Worm (Caenorhabditis elegans): ENCODE measurements around the gene Y41D4B.14.
"Not testable (repeated sequence)": the region's sequence is repeated elsewhere in the genome, so short reads cannot be mapped to it uniquely, and the experiment has no call there.

DNA sequence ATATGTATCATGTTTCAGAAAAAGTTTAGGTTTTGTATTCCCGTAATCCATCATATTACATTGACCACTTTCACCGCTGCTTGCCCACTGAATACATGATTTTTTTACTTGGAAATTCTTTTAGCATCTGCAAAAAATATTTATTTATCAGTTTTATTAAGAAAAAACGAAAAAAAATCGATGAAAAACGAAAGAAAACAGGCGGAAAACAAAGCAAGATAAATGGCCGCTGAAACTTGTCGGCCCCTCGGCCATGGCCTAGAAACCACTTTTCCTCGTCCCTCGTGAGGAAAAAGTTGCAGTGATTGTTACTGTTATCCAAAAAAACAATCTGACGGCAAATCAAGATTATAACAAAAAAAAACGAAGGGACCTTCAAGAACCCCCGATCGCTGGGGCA lies 33.1 kb downstream of the Y41D4B.14 start, which contains the start of gene dsl-3:
- TF ChIP-seq lin-39, R02D3.7, nhr-237, nhr-28, ztf-11, elt-1, aly-2, ZK546.5 (tag; optimal IDR thresholded peaks at IDR 0.05): not testable (repeated sequence)

All from whole organism, L3 larva.